Worm (Caenorhabditis elegans) whole organism, late embryonic: Measurements from ENCODE around the gene clec-193.

Source experiments
- C38D4.7 ChIP-seq: fragments of 200-800 bp; sonication (Bioruptor generic); optimal IDR thresholded peaks from 2 replicates; lab custom pipeline; 2018; ENCODE audit warnings: mild to moderate bottlenecking, missing genetic modification characterization, moderate library complexity, missing compliant biosample characterization
- K02D7.2 ChIP-seq: sonication (generic microtip); optimal IDR thresholded peaks from 2 replicates; lab custom pipeline; 2017; ENCODE audit warnings: mild to moderate bottlenecking, missing genetic modification characterization, missing compliant biosample characterization
- K09A11.1 ChIP-seq: sonication (generic microtip); optimal IDR thresholded peaks from 2 replicates; lab custom pipeline; 2017; ENCODE audit warnings: antibody characterized with exemption, mild to moderate bottlenecking, missing genetic modification characterization, missing compliant biosample characterization; ENCODE audit not compliant: insufficient read depth
- T23F11.4 ChIP-seq: fragments of 200-800 bp; sonication (Bioruptor generic); optimal IDR thresholded peaks from 2 replicates; lab custom pipeline; 2018; ENCODE audit warnings: mild to moderate bottlenecking, missing genetic modification characterization, missing compliant biosample characterization
- ahr-1 ChIP-seq: sonication (generic microtip); optimal IDR thresholded peaks from 2 replicates; lab custom pipeline; 2016; ENCODE audit warnings: missing genetic modification characterization, missing compliant biosample characterization
- ama-1 ChIP-seq: fragments of 150-350 bp; optimal IDR thresholded peaks from 2 replicates; lab custom pipeline; 2014
- ceh-18 ChIP-seq: sonication (generic microtip); optimal IDR thresholded peaks from 2 replicates; lab custom pipeline; 2016; ENCODE audit warnings: missing genetic modification characterization, missing compliant biosample characterization
- ceh-2 ChIP-seq: sonication (generic microtip); optimal IDR thresholded peaks from 2 replicates; lab custom pipeline; 2016; ENCODE audit warnings: missing genotype, missing genetic modification characterization, missing compliant biosample characterization
- ceh-30 ChIP-seq: fragments of 150-350 bp; optimal IDR thresholded peaks from 2 replicates; lab custom pipeline; 2014; ENCODE audit warnings: missing biosample characterization, missing genetic modification characterization
- ceh-31 ChIP-seq: sonication (generic microtip); optimal IDR thresholded peaks from 2 replicates; lab custom pipeline; 2016; ENCODE audit warnings: missing genetic modification characterization, missing compliant biosample characterization
- ceh-34 ChIP-seq: sonication (generic microtip); optimal IDR thresholded peaks from 2 replicates; lab custom pipeline; 2016; ENCODE audit warnings: mild to moderate bottlenecking, missing genetic modification characterization, missing compliant biosample characterization
- ceh-48 ChIP-seq: sonication (generic microtip); optimal IDR thresholded peaks from 2 replicates; lab custom pipeline; 2016; ENCODE audit warnings: missing genetic modification characterization, inconsistent platforms, missing compliant biosample characterization
- ceh-6 ChIP-seq: fragments of 200-800 bp; sonication (Bioruptor generic); optimal IDR thresholded peaks from 2 replicates; lab custom pipeline; 2018; ENCODE audit warnings: mild to moderate bottlenecking, missing genetic modification characterization, missing compliant biosample characterization
- ceh-9 ChIP-seq: sonication (generic microtip); optimal IDR thresholded peaks from 2 replicates; lab custom pipeline; 2016; ENCODE audit warnings: mild to moderate bottlenecking, missing genetic modification characterization, inconsistent platforms, missing compliant biosample characterization
- dmd-4 ChIP-seq: sonication (generic microtip); optimal IDR thresholded peaks from 2 replicates; lab custom pipeline; 2016; ENCODE audit warnings: borderline replicate concordance, missing genetic modification characterization, missing compliant biosample characterization
- elt-2 ChIP-seq: sonication (generic microtip); optimal IDR thresholded peaks from 2 replicates; lab custom pipeline; 2016; ENCODE audit warnings: missing genetic modification reagents, missing genetic modification characterization, missing compliant biosample characterization
- ets-4 ChIP-seq: sonication (generic microtip); optimal IDR thresholded peaks from 2 replicates; lab custom pipeline; 2016; ENCODE audit warnings: missing genetic modification characterization, missing compliant biosample characterization
- eyg-1 ChIP-seq: sonication (generic microtip); optimal IDR thresholded peaks from 2 replicates; lab custom pipeline; 2016; ENCODE audit warnings: missing genotype, missing genetic modification characterization, missing compliant biosample characterization
- fkh-10 ChIP-seq: fragments of 150-350 bp; optimal IDR thresholded peaks from 2 replicates; lab custom pipeline; 2014; ENCODE audit warnings: missing biosample characterization, missing genetic modification reagents, missing genetic modification characterization
- fkh-6 ChIP-seq: sonication (generic microtip); optimal IDR thresholded peaks from 2 replicates; lab custom pipeline; 2016; ENCODE audit warnings: missing genetic modification characterization, missing compliant biosample characterization
- gmeb-2 ChIP-seq: sonication (generic microtip); optimal IDR thresholded peaks from 2 replicates; lab custom pipeline; 2016; ENCODE audit warnings: missing genetic modification characterization, inconsistent platforms, missing compliant biosample characterization
- hlh-15 ChIP-seq: sonication (generic microtip); optimal IDR thresholded peaks from 2 replicates; lab custom pipeline; 2016; ENCODE audit warnings: missing genetic modification characterization, missing compliant biosample characterization
- hlh-8 ChIP-seq: sonication (generic microtip); optimal IDR thresholded peaks from 2 replicates; lab custom pipeline; 2016; ENCODE audit warnings: missing genotype, missing genetic modification characterization, missing compliant biosample characterization
- lim-6 ChIP-seq: sonication (generic microtip); optimal IDR thresholded peaks from 2 replicates; lab custom pipeline; 2016; ENCODE audit warnings: missing genetic modification characterization, missing compliant biosample characterization
- madf-2 ChIP-seq: sonication (generic microtip); optimal IDR thresholded peaks from 2 replicates; lab custom pipeline; 2017; ENCODE audit warnings: missing genetic modification characterization, missing compliant biosample characterization
- nfya-1 ChIP-seq: sonication (generic microtip); optimal IDR thresholded peaks from 2 replicates; lab custom pipeline; 2017; ENCODE audit warnings: missing genetic modification characterization, mild to moderate bottlenecking, missing compliant biosample characterization, antibody characterized with exemption, moderate library complexity
- nhr-11 ChIP-seq: fragments of 150-350 bp; optimal IDR thresholded peaks from 2 replicates; lab custom pipeline; 2014; ENCODE audit warnings: missing biosample characterization, missing genetic modification characterization
- npax-4 ChIP-seq: sonication (generic microtip); optimal IDR thresholded peaks from 2 replicates; lab custom pipeline; 2016; ENCODE audit warnings: missing genetic modification characterization, missing compliant biosample characterization
- pax-1 ChIP-seq: fragments of 150-350 bp; optimal IDR thresholded peaks from 2 replicates; lab custom pipeline; 2014; ENCODE audit warnings: missing biosample characterization, missing genetic modification characterization
- pha-2 ChIP-seq: sonication (generic microtip); optimal IDR thresholded peaks from 2 replicates; lab custom pipeline; 2017; ENCODE audit warnings: mild to moderate bottlenecking, missing genetic modification characterization, missing compliant biosample characterization
- pha-4 ChIP-seq: fragments of 150-350 bp; optimal IDR thresholded peaks from 2 replicates; lab custom pipeline; 2018; ENCODE audit warnings: missing biosample characterization, missing genetic modification reagents, missing genetic modification characterization
- ref-2 ChIP-seq: sonication (generic microtip); optimal IDR thresholded peaks from 2 replicates; lab custom pipeline; 2016; ENCODE audit warnings: missing genetic modification characterization, missing compliant biosample characterization
- sox-4 ChIP-seq: sonication (generic microtip); optimal IDR thresholded peaks from 2 replicates; lab custom pipeline; 2017; ENCODE audit warnings: mild to moderate bottlenecking, missing genetic modification characterization, inconsistent platforms, missing compliant biosample characterization
- syd-9 ChIP-seq: sonication (generic microtip); optimal IDR thresholded peaks from 2 replicates; lab custom pipeline; 2016; ENCODE audit warnings: mild to moderate bottlenecking, missing genetic modification characterization, moderate library complexity, missing compliant biosample characterization
- tbx-2 ChIP-seq: sonication (generic microtip); optimal IDR thresholded peaks from 2 replicates; lab custom pipeline; 2016; ENCODE audit warnings: missing genetic modification characterization, missing compliant biosample characterization
- tbx-7 ChIP-seq: sonication (generic microtip); optimal IDR thresholded peaks from 2 replicates; lab custom pipeline; 2016; ENCODE audit warnings: missing genotype, missing genetic modification characterization, missing compliant biosample characterization
- ttx-3 ChIP-seq: sonication (generic microtip); optimal IDR thresholded peaks from 2 replicates; lab custom pipeline; 2016; ENCODE audit warnings: missing genetic modification reagents, missing genetic modification characterization, missing compliant biosample characterization
- unc-42 ChIP-seq: sonication (generic microtip); optimal IDR thresholded peaks from 2 replicates; lab custom pipeline; 2016; ENCODE audit warnings: missing genotype, missing genetic modification characterization, missing compliant biosample characterization
- zip-5 ChIP-seq: sonication (generic microtip); optimal IDR thresholded peaks from 2 replicates; lab custom pipeline; 2016; ENCODE audit warnings: missing genetic modification characterization, missing compliant biosample characterization
- ztf-16 ChIP-seq: sonication (generic microtip); optimal IDR thresholded peaks from 2 replicates; lab custom pipeline; 2017; ENCODE audit warnings: missing genetic modification characterization, missing compliant biosample characterization

The clec-193 gene

ce11 chrIV:16812116-16812515, 5.9 kb upstream of the clec-193 start:
- TF ChIP-seq unc-42 (tag; lab: Kevin White, UChicago) (peak; percentile 77), ahr-1 (no peak)

DNA sequence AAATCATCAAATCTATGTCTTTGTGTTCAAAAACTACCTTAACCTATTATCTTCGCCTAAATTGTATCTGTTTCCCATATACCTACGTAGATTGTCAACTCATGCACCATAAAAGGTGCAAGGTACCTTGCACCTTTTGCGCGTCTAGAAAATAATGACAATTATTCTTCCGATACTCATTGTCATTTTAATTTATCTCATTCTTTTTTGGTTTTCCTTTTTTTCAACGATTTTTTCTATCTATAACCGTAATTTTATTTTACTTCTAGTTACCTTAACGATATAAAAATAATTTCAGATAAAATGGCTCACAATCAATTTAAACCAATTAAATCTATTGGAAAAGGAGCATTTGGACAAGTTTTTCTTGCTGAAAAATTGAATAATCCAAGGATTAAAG, 19.2 kb downstream of the clec-193 start, which contains the start of gene Y43D4A.6:
Gene Y43D4A.6 (plus strand): TSS at position 301 of the 400 bp plus-strand sequence.
- no peak for TF ChIP-seq dmd-4 (tag; lab: Kevin White, UChicago)
- no peak for TF ChIP-seq K09A11.1 (tag; lab: Kevin White, UChicago)
- no peak for TF ChIP-seq hlh-8 (tag; lab: Kevin White, UChicago)
- TF ChIP-seq ceh-2 (tag; lab: Kevin White, UChicago): no peak
- TF ChIP-seq fkh-10 (GFP tag; lab: Kevin White, UChicago): no peak
- no peak for TF ChIP-seq zip-5 (tag; lab: Kevin White, UChicago)
- TF ChIP-seq tbx-7 (tag; lab: Kevin White, UChicago): no peak
- TF ChIP-seq ztf-16 (tag; lab: Kevin White, UChicago): no peak
- no peak for TF ChIP-seq ceh-9 (tag; lab: Kevin White, UChicago)
- TF ChIP-seq ceh-31 (tag; lab: Kevin White, UChicago): no peak
- TF ChIP-seq ceh-34 (tag; lab: Kevin White, UChicago): no peak
- TF ChIP-seq ceh-6 (GFP tag; lab: Kevin White, UChicago): no peak
- no peak for TF ChIP-seq fkh-6 (tag; lab: Kevin White, UChicago)
- TF ChIP-seq ama-1 (lab: Kevin White, UChicago): no peak
- TF ChIP-seq lim-6 (tag; lab: Kevin White, UChicago): no peak
- TF ChIP-seq ets-4: no peak
- TF ChIP-seq syd-9: no peak
- no peak for TF ChIP-seq eyg-1 (tag; lab: Kevin White, UChicago)
- TF ChIP-seq pha-2 (tag; lab: Kevin White, UChicago): no peak

ce11 chrIV:16778644-16779043, 27.6 kb downstream of the clec-193 start:
- TF ChIP-seq hlh-8 (tag; lab: Kevin White, UChicago) (no peak), syd-9 (no peak), ceh-31 (tag; lab: Kevin White, UChicago) (no peak), ceh-6 (GFP tag; lab: Kevin White, UChicago) (no peak), ztf-16 (tag; lab: Kevin White, UChicago) (no peak), pha-2 (tag; lab: Kevin White, UChicago) (no peak), pax-1 (tag; lab: Kevin White, UChicago) (no peak), elt-2 (tag; lab: Kevin White, UChicago) (no peak), gmeb-2 (tag; lab: Kevin White, UChicago) (no peak), sox-4 (no peak), unc-42 (tag; lab: Kevin White, UChicago) (no peak), zip-5 (tag; lab: Kevin White, UChicago) (no peak), hlh-15 (tag; lab: Kevin White, UChicago) (no peak)

ce11 chrIV:16777758-16778157, 28.5 kb downstream of the clec-193 start:
- no peak for TF ChIP-seq ceh-30 (tag; lab: Kevin White, UChicago)

- no peak for TF ChIP-seq C38D4.7 (GFP tag; lab: Kevin White, UChicago)
- TF ChIP-seq ceh-34 (tag; lab: Kevin White, UChicago): no peak
- TF ChIP-seq tbx-2 (tag; lab: Kevin White, UChicago): no peak
- no peak for TF ChIP-seq ceh-2 (tag; lab: Kevin White, UChicago)
- TF ChIP-seq ceh-18 (tag; lab: Kevin White, UChicago): no peak
- no peak for TF ChIP-seq T23F11.4 (GFP tag; lab: Kevin White, UChicago)
Observed at ce11 chrIV:16776915-16777314, 29.3 kb downstream of the clec-193 start.

ce11 chrIV:16775925-16776324, 30.3 kb downstream of the clec-193 start:
- TF ChIP-seq nhr-11 (tag; lab: Kevin White, UChicago): no peak
- no peak for TF ChIP-seq unc-42 (tag; lab: Kevin White, UChicago)
- peak; percentile 53 for TF ChIP-seq ttx-3 (tag; lab: Kevin White, UChicago)
- peak; percentile 21 for TF ChIP-seq zip-5 (tag; lab: Kevin White, UChicago)
- TF ChIP-seq ceh-2 (tag; lab: Kevin White, UChicago): peak; percentile 34
- peak; percentile 57 for TF ChIP-seq fkh-6 (tag; lab: Kevin White, UChicago)
- peak; percentile 11 for TF ChIP-seq ceh-18 (tag; lab: Kevin White, UChicago)
- TF ChIP-seq npax-4 (tag; lab: Kevin White, UChicago): peak; percentile 0
- peak; percentile 49 for TF ChIP-seq ref-2 (tag; lab: Kevin White, UChicago)
- TF ChIP-seq ztf-16 (tag; lab: Kevin White, UChicago): peak; percentile 41
- TF ChIP-seq lim-6 (tag; lab: Kevin White, UChicago): no peak
- no peak for TF ChIP-seq tbx-7 (tag; lab: Kevin White, UChicago)
- no peak for TF ChIP-seq ceh-30 (tag; lab: Kevin White, UChicago)
- peak; percentile 36 for TF ChIP-seq hlh-8 (tag; lab: Kevin White, UChicago)
- TF ChIP-seq madf-2: peak; percentile 10
- TF ChIP-seq ceh-6 (GFP tag; lab: Kevin White, UChicago): peak; percentile 39
- TF ChIP-seq K02D7.2 (tag; lab: Kevin White, UChicago): peak; percentile 53
- peak; percentile 49 for TF ChIP-seq ceh-48 (tag; lab: Kevin White, UChicago)
- TF ChIP-seq pax-1 (tag; lab: Kevin White, UChicago): no peak
- peak; percentile 61 for TF ChIP-seq gmeb-2 (tag; lab: Kevin White, UChicago)
- peak; percentile 8 for TF ChIP-seq nfya-1 (tag; lab: Kevin White, UChicago)
- no peak for TF ChIP-seq pha-2 (tag; lab: Kevin White, UChicago)
- TF ChIP-seq pha-4 (tag; lab: Kevin White, UChicago): no peak
